Fruit fly (Drosophila melanogaster) ovary, adult (tissue): Measurements from ENCODE around the gene CG44838.

Experiments
- CG17801 ChIP-seq: fragments of 200-800 bp; optimal IDR thresholded peaks from 2 replicates; lab custom pipeline; 2019; ENCODE audit warnings: missing biosample characterization, mild to moderate bottlenecking, missing genetic modification characterization, moderate library complexity; ENCODE audit not compliant: partially characterized antibody

Gene CG44838

dm6 chr3L:9489627-9490026, 28.8 kb downstream of the CG44838 start:
- TF ChIP-seq CG17801 (GFP tag; lab: Kevin White, UChicago): no peak

- TF ChIP-seq CG17801 (GFP tag; lab: Kevin White, UChicago): no peak
Measured at dm6 chr3L:9490432-9490831, 29.6 kb downstream of the CG44838 start.

DNA sequence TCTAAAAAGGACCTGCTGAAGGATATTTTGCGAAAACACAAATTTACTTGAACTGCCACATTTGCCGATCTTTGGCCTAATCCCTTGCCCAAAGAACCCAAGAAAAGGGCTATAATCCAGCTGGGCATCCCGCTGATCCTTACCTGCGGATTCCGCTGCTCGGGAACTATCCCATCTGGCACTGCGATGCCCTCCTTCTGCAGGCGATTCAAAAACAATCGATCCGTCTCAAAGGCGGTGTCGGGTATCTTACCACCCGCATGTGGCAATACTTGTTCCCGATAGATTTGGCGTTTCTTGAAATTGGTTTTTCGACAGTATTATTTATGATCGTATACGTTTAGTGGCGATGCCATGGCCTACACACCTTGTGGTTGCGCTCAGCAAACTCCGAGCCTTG, 30.5 kb downstream of the CG44838 start:
- TF ChIP-seq CG17801 (GFP tag; lab: Kevin White, UChicago): no peak

DNA sequence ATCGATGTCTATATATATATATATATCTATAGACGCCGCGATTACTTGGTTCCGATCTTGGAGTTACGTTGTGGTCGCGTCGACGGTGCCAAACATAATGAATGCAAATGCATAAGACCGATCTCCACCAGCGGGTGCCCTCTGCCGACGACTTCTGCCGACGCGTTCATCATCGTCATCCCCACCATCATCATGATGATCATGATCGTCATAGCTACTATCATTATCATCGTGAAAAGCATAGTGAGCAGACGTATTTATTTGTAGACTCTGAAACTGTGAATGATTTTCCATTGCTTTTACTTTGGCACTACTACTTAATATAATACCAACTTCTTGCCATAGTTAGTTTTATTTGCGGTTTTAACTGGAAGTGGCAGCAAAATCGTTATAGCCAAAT, 31.3 kb downstream of the CG44838 start, which contains the start of gene CG32037:
CG32037 (minus strand) TSS at position 101 of the 400 bp plus-strand sequence.
- no peak for TF ChIP-seq CG17801 (GFP tag; lab: Kevin White, UChicago)

DNA sequence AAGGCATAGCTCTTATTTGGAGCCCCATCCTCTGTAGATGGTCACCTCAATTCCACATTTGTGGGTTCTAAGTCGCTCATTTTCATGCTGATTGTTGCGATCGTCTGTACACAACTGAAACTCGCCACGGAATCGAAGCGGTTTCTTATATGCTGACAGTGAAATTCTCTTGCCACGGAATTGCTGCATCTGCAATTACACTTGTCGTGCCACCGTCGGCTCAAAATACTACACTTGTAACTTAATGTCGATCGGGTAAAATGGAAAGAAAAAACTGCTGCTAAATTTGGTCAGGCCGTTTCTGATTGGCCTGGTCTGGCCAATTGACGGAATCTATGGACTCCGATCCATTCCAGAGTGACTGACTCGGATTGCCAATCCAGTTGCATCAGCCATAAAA, 36.4 kb downstream of the CG44838 start:
- TF ChIP-seq CG17801 (GFP tag; lab: Kevin White, UChicago): peak; percentile 78

- TF ChIP-seq CG17801 (GFP tag; lab: Kevin White, UChicago): no peak
Measured at dm6 chr3L:9497981-9498619, 37.2 kb downstream of the CG44838 start.

DNA sequence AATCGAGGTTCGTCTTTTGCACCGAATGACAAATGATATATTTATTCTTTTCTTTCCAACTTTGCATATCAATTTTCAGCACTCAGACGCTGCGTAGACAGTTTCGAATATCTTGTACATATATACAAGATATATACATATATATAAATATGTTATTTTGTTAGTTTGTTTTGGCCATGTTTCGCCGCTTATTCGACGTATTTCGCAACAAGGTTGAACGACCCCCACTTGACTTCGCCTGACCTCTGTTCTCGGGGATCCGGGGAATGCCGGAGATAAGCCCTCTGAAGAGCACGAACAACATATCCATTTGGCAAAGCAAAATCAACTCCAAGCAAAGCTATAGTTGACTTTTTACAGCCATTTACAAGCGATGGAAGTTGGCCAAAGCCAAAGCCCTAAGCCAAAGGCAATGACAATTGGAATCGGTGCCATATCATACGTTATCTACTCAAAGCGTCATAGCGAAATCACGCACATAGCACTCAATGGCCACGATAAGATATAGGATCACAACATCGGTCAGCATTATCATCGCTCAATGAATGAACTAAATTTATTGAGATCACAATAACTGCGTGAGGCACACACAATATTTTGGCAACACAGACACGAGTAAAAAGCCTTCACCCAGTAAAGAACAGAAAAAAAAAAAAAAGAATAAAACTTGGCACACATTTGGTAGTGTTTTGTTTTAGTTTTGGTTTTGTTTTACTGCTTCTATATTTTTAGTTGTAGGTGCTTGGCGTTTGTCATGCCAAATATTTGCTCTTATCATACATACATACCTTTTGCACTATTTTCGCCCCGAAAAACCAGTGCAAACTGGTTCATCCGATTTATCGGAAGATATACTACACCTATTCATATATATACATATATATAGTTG, 39.3 kb downstream of the CG44838 start:
- TF ChIP-seq CG17801 (GFP tag; lab: Kevin White, UChicago): no peak

DNA sequence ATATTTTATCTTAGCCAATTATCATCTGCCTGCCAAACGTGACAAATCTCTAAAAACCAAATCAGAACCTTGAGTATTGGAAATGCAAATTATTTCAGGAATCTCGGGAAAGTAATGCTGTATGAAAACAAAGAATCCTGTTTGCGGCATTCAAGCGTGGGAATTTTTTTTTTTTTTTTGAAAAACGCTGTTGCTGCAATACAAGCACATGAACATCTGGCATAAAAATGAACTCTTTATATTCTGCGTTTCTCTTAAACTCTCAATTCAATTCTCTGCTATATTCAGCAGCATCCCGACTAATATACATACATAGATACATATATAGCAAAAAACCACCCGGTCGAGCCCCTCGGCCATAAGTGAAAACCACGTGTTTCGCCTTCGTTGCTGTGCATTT, 40.4 kb downstream of the CG44838 start:
- TF ChIP-seq CG17801 (GFP tag; lab: Kevin White, UChicago): no peak

DNA sequence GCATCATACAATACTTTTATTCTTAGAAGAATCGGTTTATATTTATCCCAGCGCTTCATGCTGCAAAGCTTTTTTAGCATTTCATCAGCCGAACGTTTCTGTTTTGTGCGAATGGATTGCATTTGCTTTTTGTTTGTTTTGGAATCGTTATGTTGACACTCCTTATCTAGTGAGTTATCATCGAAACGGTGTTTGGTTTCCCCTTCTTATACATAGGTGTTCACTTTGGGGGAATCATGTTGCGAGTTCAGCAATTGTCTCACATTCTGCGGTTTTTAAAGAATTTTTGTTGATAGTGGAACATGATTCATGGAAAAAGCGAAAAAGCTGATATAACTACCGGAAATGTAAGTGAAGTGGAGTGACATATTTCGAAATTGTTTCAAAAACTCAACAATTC, 41.4 kb downstream of the CG44838 start:
- TF ChIP-seq CG17801 (GFP tag; lab: Kevin White, UChicago): no peak

- TF ChIP-seq CG17801 (GFP tag; lab: Kevin White, UChicago): no peak
Measured at dm6 chr3L:9502856-9503255, 42.0 kb downstream of the CG44838 start.

DNA sequence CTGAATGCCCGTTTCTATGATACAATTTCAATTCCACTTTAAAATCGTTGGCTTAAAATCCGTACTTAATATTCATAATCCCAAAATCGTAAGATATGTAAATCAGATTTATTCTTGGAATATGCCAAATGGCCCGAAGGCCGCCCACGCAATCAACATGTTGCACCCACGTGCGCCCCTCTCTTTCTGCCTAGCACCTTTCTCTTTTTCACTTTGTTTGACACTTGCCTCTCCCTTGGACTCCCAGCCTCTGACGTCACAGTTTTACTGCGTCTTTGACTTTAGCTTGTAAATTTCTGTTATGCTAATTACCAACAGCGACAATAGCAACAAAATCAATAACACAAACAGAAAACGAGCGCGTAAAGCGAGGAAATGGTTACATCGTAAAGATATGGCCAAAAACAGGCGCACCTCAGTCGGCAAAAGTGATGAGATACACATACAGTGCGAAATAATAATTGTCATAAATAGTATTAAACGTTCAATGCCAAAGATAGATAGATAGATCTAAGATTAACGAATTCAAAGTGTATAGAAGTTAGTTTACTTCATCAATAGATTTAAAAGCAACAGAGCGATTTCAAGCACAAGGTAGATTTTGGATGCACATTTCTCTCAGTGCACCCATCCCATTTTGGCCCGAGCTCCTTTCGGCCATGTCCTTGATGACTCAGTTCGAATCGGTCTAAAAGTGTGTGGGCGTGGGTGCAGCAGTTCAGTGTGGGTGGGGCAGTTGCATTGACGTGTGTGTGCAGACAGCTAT, 42.9 kb downstream of the CG44838 start:
- TF ChIP-seq CG17801 (GFP tag; lab: Kevin White, UChicago): no peak

dm6 chr3L:9504530-9504929, 43.7 kb downstream of the CG44838 start:
- no peak for TF ChIP-seq CG17801 (GFP tag; lab: Kevin White, UChicago)

dm6 chr3L:9505007-9505712, 44.3 kb downstream of the CG44838 start, which contains the start of gene path:
Gene path, minus strand, starts transcription at chr3L:9505328.
- TF ChIP-seq CG17801 (GFP tag; lab: Kevin White, UChicago): no peak

dm6 chr3L:9505713-9506062, 44.8 kb downstream of the CG44838 start:
- no peak for TF ChIP-seq CG17801 (GFP tag; lab: Kevin White, UChicago)
